Worm (Caenorhabditis elegans): ENCODE data around the gene C01G10.15.

C01G10.15 gene

ce11 chrV:15085335-15085800 is 1.7 kb downstream of the C01G10.15 start, which contains the start of the genes ahsa-1 and C01G10.7 (continued):
- TF ChIP-seq B0019.2 (GFP tag; conservative IDR thresholded peaks at IDR 0.05) (peak; percentile 82; the same call in 1 of the 2 replicates), snpc-1.1 (tag; optimal IDR thresholded peaks at IDR 0.05; ENCODE audit: insufficient read depth) (peak; percentile 74), Y56A3A.18 (GFP tag; IDR thresholded peaks at IDR 0.05) (no peak), hmg-20 (GFP tag; IDR thresholded peaks at IDR 0.05) (no peak), lin-54 (GFP tag; optimal IDR thresholded peaks at IDR 0.05) (peak; percentile 82), F49E8.2 (tag; optimal IDR thresholded peaks at IDR 0.05; ENCODE audit: insufficient read depth) (peak; percentile 24), ZK185.1 (tag; optimal IDR thresholded peaks at IDR 0.05; ENCODE audit: poor library complexity, severe bottlenecking) (peak; percentile 97), hsf-1 (GFP tag; IDR thresholded peaks at IDR 0.05) (peak; percentile 97), B0336.3 (GFP tag; IDR thresholded peaks at IDR 0.05) (no peak), Y67H2A.10 (GFP tag; conservative IDR thresholded peaks at IDR 0.05) (peak; percentile 74), ztf-3 (GFP tag; optimal IDR thresholded peaks at IDR 0.05) (no peak), C17E4.6 (GFP tag; IDR thresholded peaks at IDR 0.05) (peak; percentile 48; the same call in 1 of the 2 replicates), Y53G8AR.9 (GFP tag; conservative IDR thresholded peaks at IDR 0.05) (peak; percentile 76; the same call in 1 of the 2 replicates), attf-5 (GFP tag; optimal IDR thresholded peaks at IDR 0.05) (peak; percentile 93), zim-3 (tag; optimal IDR thresholded peaks at IDR 0.05) (no peak), xnd-1 (tag; optimal IDR thresholded peaks at IDR 0.05) (peak; percentile 19), ceh-79 (tag; optimal IDR thresholded peaks at IDR 0.05) (peak; percentile 13), madf-8 (GFP tag; conservative IDR thresholded peaks at IDR 0.05) (peak; percentile 74), ztf-26 (tag; optimal IDR thresholded peaks at IDR 0.05) (peak; percentile 46), F10E7.11 (tag; optimal IDR thresholded peaks at IDR 0.05) (no peak), ceh-100 (GFP tag; IDR thresholded peaks at IDR 0.05) (peak; percentile 72), ztf-6 (GFP tag; IDR thresholded peaks at IDR 0.05) (peak; percentile 83), nhr-27 (tag; optimal IDR thresholded peaks at IDR 0.05) (no peak), F39B2.1 (GFP tag; IDR thresholded peaks at IDR 0.05) (no peak), snpc-1.3 (tag; optimal IDR thresholded peaks at IDR 0.05; ENCODE audit: insufficient read depth) (peak; percentile 65), Y95B8A.8 (GFP tag; IDR thresholded peaks at IDR 0.05) (peak; percentile 81; the same call in 1 of the 2 replicates), dox-1 (GFP tag; IDR thresholded peaks at IDR 0.05) (peak; percentile 93), nhr-80 (tag; optimal IDR thresholded peaks at IDR 0.05) (peak; percentile 49), ceh-27 (GFP tag; optimal IDR thresholded peaks at IDR 0.05) (peak; percentile 92), let-526 (GFP tag; IDR thresholded peaks at IDR 0.05) (peak; percentile 90), nfya-2 (GFP tag; IDR thresholded peaks at IDR 0.05) (no peak), dpl-1 (GFP tag; optimal IDR thresholded peaks at IDR 0.05) (no peak), egl-44 (GFP tag; IDR thresholded peaks at IDR 0.05) (peak; percentile 80), nfyb-1 (GFP tag; IDR thresholded peaks at IDR 0.05) (no peak; the same call in 1 of the 2 replicates), gei-17 (GFP tag; optimal IDR thresholded peaks at IDR 0.05) (no peak), nhr-179 (tag; optimal IDR thresholded peaks at IDR 0.05) (no peak), B0261.1 (tag; optimal IDR thresholded peaks at IDR 0.05) (peak; percentile 37), ztf-18 (tag; optimal IDR thresholded peaks at IDR 0.05) (peak; percentile 74), F57C9.4 (tag; optimal IDR thresholded peaks at IDR 0.05) (no peak), nhr-90 (tag; optimal IDR thresholded peaks at IDR 0.05) (no peak), T26A5.8 (tag; optimal IDR thresholded peaks at IDR 0.05) (no peak), mcd-1 (GFP tag; IDR thresholded peaks at IDR 0.05) (peak; percentile 98), F33H1.4 (GFP tag; IDR thresholded peaks at IDR 0.05) (peak; percentile 70), somi-1 (GFP tag; optimal IDR thresholded peaks at IDR 0.05) (no peak), ccch-3 (GFP tag; optimal IDR thresholded peaks at IDR 0.05) (peak; percentile 30), D2030.7 (GFP tag; IDR thresholded peaks at IDR 0.05) (peak; percentile 88), tlf-1 (GFP tag; optimal IDR thresholded peaks at IDR 0.05) (peak; percentile 86), sptf-2 (GFP tag; optimal IDR thresholded peaks at IDR 0.05) (peak; percentile 41)

All from whole organism, young adult.